Worm (Caenorhabditis elegans) whole organism, L2 larva: ENCODE results near the gene M02B1.3.
A peak's percentile ranks its signal among the peaks of the same experiment; 100 is the strongest.

Experiments used
- C34F6.9 ChIP-seq: fragments of 150-350 bp; optimal IDR thresholded peaks from 2 replicates; lab custom pipeline; 2014; ENCODE audit warnings: missing biosample characterization, missing genetic modification characterization
- F13H6.1 ChIP-seq: sonication (generic microtip); optimal IDR thresholded peaks from 2 replicates; lab custom pipeline; 2016; ENCODE audit warnings: missing genetic modification characterization, missing compliant biosample characterization
- Y55F3AM.14 ChIP-seq: fragments of 200-800 bp; sonication (Bioruptor generic); optimal IDR thresholded peaks from 2 replicates; lab custom pipeline; 2018; ENCODE audit warnings: mild to moderate bottlenecking, missing genetic modification characterization, missing compliant biosample characterization
- alr-1 ChIP-seq: fragments of 150-350 bp; optimal IDR thresholded peaks from 2 replicates; lab custom pipeline; 2014; ENCODE audit warnings: missing biosample characterization, missing genetic modification characterization
- aly-2 ChIP-seq: fragments of 150-350 bp; optimal IDR thresholded peaks from 2 replicates; lab custom pipeline; 2014; ENCODE audit warnings: missing biosample characterization, missing genetic modification characterization
- ama-1 ChIP-seq: fragments of 150-350 bp; optimal IDR thresholded peaks from 2 replicates; lab custom pipeline; 2018; ENCODE audit warnings: inconsistent platforms
- ceh-16 ChIP-seq: fragments of 150-350 bp; optimal IDR thresholded peaks from 2 replicates; lab custom pipeline; 2014; ENCODE audit warnings: missing biosample characterization, missing genetic modification characterization
- ceh-82 ChIP-seq: fragments of 150-350 bp; optimal IDR thresholded peaks from 2 replicates; lab custom pipeline; 2014; ENCODE audit warnings: missing biosample characterization, missing genetic modification characterization
- crh-2 ChIP-seq: sonication (generic microtip); optimal IDR thresholded peaks from 2 replicates; lab custom pipeline; 2017; ENCODE audit warnings: missing biosample characterization, missing genetic modification characterization
- elt-1 ChIP-seq: fragments of 150-350 bp; optimal IDR thresholded peaks from 2 replicates; lab custom pipeline; 2014; ENCODE audit warnings: missing biosample characterization, missing genetic modification characterization
- elt-3 ChIP-seq: sonication (generic microtip); optimal IDR thresholded peaks from 2 replicates; lab custom pipeline; 2017; ENCODE audit warnings: missing biosample characterization, missing genetic modification characterization
- gmeb-1 ChIP-seq: fragments of 150-350 bp; optimal IDR thresholded peaks from 2 replicates; lab custom pipeline; 2014; ENCODE audit warnings: missing biosample characterization, missing genetic modification characterization
- lin-11 ChIP-seq: fragments of 150-350 bp; sonication (generic microtip); optimal IDR thresholded peaks from 2 replicates; lab custom pipeline; 2014; ENCODE audit warnings: missing biosample characterization, missing genetic modification characterization, inconsistent platforms, mixed read lengths
- lin-13 ChIP-seq: fragments of 150-350 bp; optimal IDR thresholded peaks from 2 replicates; lab custom pipeline; 2014; ENCODE audit warnings: missing biosample characterization, missing genetic modification reagents, missing genetic modification characterization
- lin-39 ChIP-seq: fragments of 150-350 bp; optimal IDR thresholded peaks from 2 replicates; lab custom pipeline; 2014; ENCODE audit warnings: missing biosample characterization, missing genetic modification reagents, missing genetic modification characterization
- lsy-2 ChIP-seq, 2 experiments: fragments of 150-350 bp in 1 of 2; sonication (generic microtip) in 1 of 2; optimal IDR thresholded peaks; 2 replicates each; lab custom pipeline; 2014 to 2017; ENCODE audit warnings: missing biosample characterization in 2 of 2, missing genetic modification characterization in 2 of 2
- mab-5 ChIP-seq: fragments of 150-350 bp; optimal IDR thresholded peaks from 2 replicates; lab custom pipeline; 2014; ENCODE audit warnings: missing biosample characterization, missing genetic modification characterization
- mbf-1 ChIP-seq: sonication (generic microtip); optimal IDR thresholded peaks from 2 replicates; lab custom pipeline; 2017; ENCODE audit warnings: missing biosample characterization, missing genetic modification characterization
- mdl-1 ChIP-seq, 2 experiments: fragments of 150-350 bp in 1 of 2; sonication (generic microtip) in 1 of 2; optimal IDR thresholded peaks; 2 replicates each; lab custom pipeline; 2017; ENCODE audit warnings: missing biosample characterization in 2 of 2, missing genetic modification characterization in 2 of 2
- nhr-10 ChIP-seq: sonication (generic microtip); optimal IDR thresholded peaks from 2 replicates; lab custom pipeline; 2017; ENCODE audit warnings: missing biosample characterization, missing genetic modification characterization
- nhr-11 ChIP-seq: fragments of 150-350 bp; optimal IDR thresholded peaks from 2 replicates; lab custom pipeline; 2014; ENCODE audit warnings: missing biosample characterization, missing genetic modification characterization
- nhr-129 ChIP-seq: fragments of 150-350 bp; optimal IDR thresholded peaks from 2 replicates; lab custom pipeline; 2014; ENCODE audit warnings: missing biosample characterization, missing genetic modification characterization
- nhr-237 ChIP-seq: fragments of 150-350 bp; optimal IDR thresholded peaks from 2 replicates; lab custom pipeline; 2014; ENCODE audit warnings: missing biosample characterization, missing genetic modification characterization
- nhr-25 ChIP-seq: fragments of 150-350 bp; sonication (generic microtip); optimal IDR thresholded peaks from 3 replicates; lab custom pipeline; 2014; ENCODE audit warnings: missing biosample characterization, missing genetic modification characterization
- nhr-77 ChIP-seq: fragments of 150-350 bp; optimal IDR thresholded peaks from 2 replicates; lab custom pipeline; 2014; ENCODE audit warnings: missing biosample characterization, missing genetic modification characterization
- peb-1 ChIP-seq: fragments of 150-350 bp; optimal IDR thresholded peaks from 2 replicates; lab custom pipeline; 2014; ENCODE audit warnings: missing biosample characterization, missing genetic modification characterization
- sem-4 ChIP-seq: fragments of 150-350 bp; optimal IDR thresholded peaks from 2 replicates; lab custom pipeline; 2014; ENCODE audit warnings: missing biosample characterization, missing genetic modification reagents, missing genetic modification characterization
- skn-1 ChIP-seq: sonication (generic microtip); optimal IDR thresholded peaks from 2 replicates; lab custom pipeline; 2017; ENCODE audit warnings: missing biosample characterization, missing genetic modification characterization
- sma-9 ChIP-seq, 2 experiments: fragments of 150-350 bp in 1 of 2; sonication (generic microtip) in 1 of 2; optimal IDR thresholded peaks; 2 replicates each; lab custom pipeline; 2014 to 2016; ENCODE audit warnings: missing genetic modification characterization in 2 of 2, mild to moderate bottlenecking in 1 of 2, missing biosample characterization in 1 of 2, missing compliant biosample characterization in 1 of 2, missing genetic modification reagents in 1 of 2, moderate library complexity in 1 of 2
- snpc-4 ChIP-seq: fragments of 150-350 bp; optimal IDR thresholded peaks from 2 replicates; lab custom pipeline; 2014; ENCODE audit warnings: missing biosample characterization, missing genetic modification characterization
- unc-55 ChIP-seq: fragments of 150-350 bp; sonication (generic microtip); optimal IDR thresholded peaks from 3 replicates; lab custom pipeline; 2014; ENCODE audit warnings: missing biosample characterization, missing genetic modification reagents, missing genetic modification characterization
- zag-1 ChIP-seq: fragments of 150-350 bp; optimal IDR thresholded peaks from 2 replicates; lab custom pipeline; 2014; ENCODE audit warnings: missing biosample characterization, missing genetic modification characterization
- ztf-1 ChIP-seq: fragments of 200-800 bp; sonication (Bioruptor generic); conservative IDR thresholded peaks from 2 replicates; pipeline ENCODE4 v1.3.6; 2022; ENCODE audit warnings: missing genetic modification characterization, missing compliant biosample characterization
- ztf-11 ChIP-seq: sonication (generic microtip); optimal IDR thresholded peaks from 2 replicates; lab custom pipeline; 2017; ENCODE audit warnings: missing biosample characterization, missing genetic modification characterization
- ztf-4 ChIP-seq: fragments of 150-350 bp; optimal IDR thresholded peaks from 2 replicates; lab custom pipeline; 2014; ENCODE audit warnings: missing biosample characterization, missing genetic modification characterization

M02B1.3 gene

ce11 chrIV:12842121-12842520 is 5.8 kb downstream of the M02B1.3 start (continued):
- TF ChIP-seq ztf-4 (no peak), nhr-77 (tag; lab: Kevin White, UChicago) (no peak), ztf-11 (tag; lab: Kevin White, UChicago) (no peak), lsy-2 (tag; optimal IDR thresholded peaks at IDR 0.05; lab: Kevin White, UChicago) (peak in 1 of 2 experiments; percentile 8), mbf-1 (tag; lab: Kevin White, UChicago) (no peak), ceh-82 (tag; lab: Kevin White, UChicago) (no peak), F13H6.1 (no peak), unc-55 (GFP tag; lab: Kevin White, UChicago) (no peak), mdl-1 (tag; optimal IDR thresholded peaks at IDR 0.05; lab: Kevin White, UChicago) (no peak), lin-39 (tag; lab: Kevin White, UChicago) (no peak), ceh-16 (tag; lab: Kevin White, UChicago) (no peak), lin-11 (tag; lab: Kevin White, UChicago) (no peak), elt-1 (tag; lab: Kevin White, UChicago) (no peak), crh-2 (peak; percentile 53), ztf-1 (GFP tag; lab: Robert Waterston, UW) (no peak), lin-13 (GFP tag; lab: Kevin White, UChicago) (no peak), sem-4 (tag; lab: Kevin White, UChicago) (no peak)

ce11 chrIV:12842895-12843294 is 6.6 kb downstream of the M02B1.3 start:
- no peak for TF ChIP-seq snpc-4 (tag; lab: Kevin White, UChicago)
- TF ChIP-seq peb-1 (tag; lab: Kevin White, UChicago), result no peak
- TF ChIP-seq nhr-10 (tag; lab: Kevin White, UChicago), result no peak
- TF ChIP-seq ama-1, result no peak
- no peak for TF ChIP-seq aly-2 (tag; lab: Kevin White, UChicago)
- TF ChIP-seq nhr-11 (tag; lab: Kevin White, UChicago), result no peak
- peak; percentile 18 for TF ChIP-seq C34F6.9
- no peak for TF ChIP-seq gmeb-1 (tag; lab: Kevin White, UChicago)
- no peak for TF ChIP-seq unc-55 (GFP tag; lab: Kevin White, UChicago)
- TF ChIP-seq alr-1, result no peak
- no peak for TF ChIP-seq mdl-1 (tag; optimal IDR thresholded peaks at IDR 0.05; lab: Kevin White, UChicago)
- TF ChIP-seq lsy-2 (tag; optimal IDR thresholded peaks at IDR 0.05; lab: Kevin White, UChicago), result peak in 1 of 2 experiments; percentile 7
- no peak for TF ChIP-seq ztf-1 (GFP tag; lab: Robert Waterston, UW)

- TF ChIP-seq C34F6.9 (peak; percentile 41), alr-1 (no peak), crh-2 (peak; percentile 12), unc-55 (GFP tag; lab: Kevin White, UChicago) (peak; percentile 44), nhr-237 (tag; lab: Kevin White, UChicago) (no peak), lin-13 (GFP tag; lab: Kevin White, UChicago) (peak; percentile 8), F13H6.1 (peak; percentile 28), zag-1 (tag; lab: Kevin White, UChicago) (no peak), lin-11 (tag; lab: Kevin White, UChicago) (peak; percentile 6), snpc-4 (tag; lab: Kevin White, UChicago) (no peak), elt-3 (tag; lab: Kevin White, UChicago) (no peak), mab-5 (tag; lab: Kevin White, UChicago) (no peak), nhr-129 (tag; lab: Kevin White, UChicago) (peak; percentile 18), lsy-2 (tag; optimal IDR thresholded peaks at IDR 0.05; lab: Kevin White, UChicago) (peak in 1 of 2 experiments; percentile 18), skn-1 (tag; lab: Kevin White, UChicago) (no peak), nhr-11 (tag; lab: Kevin White, UChicago) (no peak), Y55F3AM.14 (GFP tag; lab: Kevin White, UChicago) (no peak), sem-4 (tag; lab: Kevin White, UChicago) (no peak), nhr-25 (no peak), sma-9 (GFP tag; optimal IDR thresholded peaks at IDR 0.05; lab: Kevin White, UChicago) (peak; percentile 30), sma-9 (tag; optimal IDR thresholded peaks at IDR 0.05; lab: Kevin White, UChicago) (no peak), ceh-82 (tag; lab: Kevin White, UChicago) (no peak)
These were observed 9.3 kb downstream of the M02B1.3 start, which contains the start of gene txt-19 for ce11 chrIV:12845596-12845995. Gene txt-19, plus strand, starts transcription at chrIV:12845899.

DNA sequence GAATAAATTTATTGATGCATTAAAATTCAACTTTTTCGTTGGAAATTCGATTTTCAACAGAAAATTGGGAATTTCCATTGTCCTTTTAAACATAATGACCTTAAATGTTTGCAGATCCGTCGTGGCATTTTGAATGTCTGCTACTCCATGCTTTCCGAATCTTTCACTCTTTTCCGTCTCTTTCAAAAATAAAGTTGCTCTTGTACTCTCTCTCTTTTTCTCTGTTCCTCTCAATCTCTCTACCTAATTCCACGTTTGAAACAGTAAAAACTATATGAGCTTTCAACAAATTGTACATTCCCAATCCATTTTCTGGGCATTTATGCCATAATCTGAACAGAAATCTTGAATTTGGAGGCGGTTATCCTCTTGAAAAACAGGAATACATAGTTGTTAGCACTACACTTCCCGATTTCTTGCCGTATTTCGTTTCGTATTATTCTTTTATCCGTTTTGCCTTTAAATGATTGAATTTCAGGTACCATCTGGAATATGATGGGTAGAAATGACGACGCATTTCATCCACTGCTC is 12.8 kb downstream of the M02B1.3 start, which contains the start of gene srf-3:
TSS of gene srf-3 (plus strand) at position 481 of the 531 bp plus-strand sequence.
- peak; percentile 20 for TF ChIP-seq nhr-25
- TF ChIP-seq lsy-2 (tag; optimal IDR thresholded peaks at IDR 0.05; lab: Kevin White, UChicago), result peak in 1 of 2 experiments; percentile 2
- TF ChIP-seq crh-2, result peak; percentile 63
- no peak for TF ChIP-seq nhr-10 (tag; lab: Kevin White, UChicago)
- TF ChIP-seq peb-1 (tag; lab: Kevin White, UChicago), result no peak
- peak; percentile 34 for TF ChIP-seq C34F6.9
- peak; percentile 24 for TF ChIP-seq unc-55 (GFP tag; lab: Kevin White, UChicago)
